Worm (Caenorhabditis elegans) whole organism, late embryonic: ENCODE measurements around the gene C31E10.5.

Source experiments
- C08G9.2 ChIP-seq: sonication (generic microtip); optimal IDR thresholded peaks from 2 replicates; lab custom pipeline; 2016; ENCODE audit warnings: mild to moderate bottlenecking, missing genetic modification characterization, moderate library complexity, missing compliant biosample characterization
- K02D7.2 ChIP-seq: sonication (generic microtip); optimal IDR thresholded peaks from 2 replicates; lab custom pipeline; 2017; ENCODE audit warnings: mild to moderate bottlenecking, missing genetic modification characterization, missing compliant biosample characterization
- K09A11.1 ChIP-seq: sonication (generic microtip); optimal IDR thresholded peaks from 2 replicates; lab custom pipeline; 2017; ENCODE audit warnings: antibody characterized with exemption, mild to moderate bottlenecking, missing genetic modification characterization, missing compliant biosample characterization; ENCODE audit not compliant: insufficient read depth
- T23F11.4 ChIP-seq: fragments of 200-800 bp; sonication (Bioruptor generic); optimal IDR thresholded peaks from 2 replicates; lab custom pipeline; 2018; ENCODE audit warnings: mild to moderate bottlenecking, missing genetic modification characterization, missing compliant biosample characterization
- Y22D7AL.16 ChIP-seq: sonication (generic microtip); optimal IDR thresholded peaks from 2 replicates; lab custom pipeline; 2016; ENCODE audit warnings: missing genetic modification characterization, missing compliant biosample characterization
- ahr-1 ChIP-seq: sonication (generic microtip); optimal IDR thresholded peaks from 2 replicates; lab custom pipeline; 2016; ENCODE audit warnings: missing genetic modification characterization, missing compliant biosample characterization
- ceh-14 ChIP-seq: sonication (generic microtip); optimal IDR thresholded peaks from 2 replicates; lab custom pipeline; 2016; ENCODE audit warnings: missing genotype, missing genetic modification characterization, missing compliant biosample characterization
- ceh-18 ChIP-seq: sonication (generic microtip); optimal IDR thresholded peaks from 2 replicates; lab custom pipeline; 2016; ENCODE audit warnings: missing genetic modification characterization, missing compliant biosample characterization
- ceh-19 ChIP-seq: fragments of 200-800 bp; sonication (Bioruptor generic); optimal IDR thresholded peaks from 2 replicates; lab custom pipeline; 2018; ENCODE audit warnings: mild to moderate bottlenecking, missing genetic modification characterization, missing compliant biosample characterization
- ceh-2 ChIP-seq: sonication (generic microtip); optimal IDR thresholded peaks from 2 replicates; lab custom pipeline; 2016; ENCODE audit warnings: missing genotype, missing genetic modification characterization, missing compliant biosample characterization
- ceh-24 ChIP-seq: sonication (generic microtip); optimal IDR thresholded peaks from 2 replicates; lab custom pipeline; 2016; ENCODE audit warnings: mild to moderate bottlenecking, missing genetic modification characterization, missing compliant biosample characterization
- ceh-30 ChIP-seq: fragments of 150-350 bp; optimal IDR thresholded peaks from 2 replicates; lab custom pipeline; 2014; ENCODE audit warnings: missing biosample characterization, missing genetic modification characterization
- ceh-31 ChIP-seq: sonication (generic microtip); optimal IDR thresholded peaks from 2 replicates; lab custom pipeline; 2016; ENCODE audit warnings: missing genetic modification characterization, missing compliant biosample characterization
- ceh-34 ChIP-seq: sonication (generic microtip); optimal IDR thresholded peaks from 2 replicates; lab custom pipeline; 2016; ENCODE audit warnings: mild to moderate bottlenecking, missing genetic modification characterization, missing compliant biosample characterization
- ceh-48 ChIP-seq: sonication (generic microtip); optimal IDR thresholded peaks from 2 replicates; lab custom pipeline; 2016; ENCODE audit warnings: missing genetic modification characterization, inconsistent platforms, missing compliant biosample characterization
- ceh-9 ChIP-seq: sonication (generic microtip); optimal IDR thresholded peaks from 2 replicates; lab custom pipeline; 2016; ENCODE audit warnings: mild to moderate bottlenecking, missing genetic modification characterization, inconsistent platforms, missing compliant biosample characterization
- dmd-4 ChIP-seq: sonication (generic microtip); optimal IDR thresholded peaks from 2 replicates; lab custom pipeline; 2016; ENCODE audit warnings: borderline replicate concordance, missing genetic modification characterization, missing compliant biosample characterization
- dve-1 ChIP-seq: sonication (generic microtip); optimal IDR thresholded peaks from 2 replicates; lab custom pipeline; 2017; ENCODE audit warnings: antibody characterized with exemption, mild to moderate bottlenecking, missing genetic modification characterization, missing compliant biosample characterization
- elt-2 ChIP-seq: sonication (generic microtip); optimal IDR thresholded peaks from 2 replicates; lab custom pipeline; 2016; ENCODE audit warnings: missing genetic modification reagents, missing genetic modification characterization, missing compliant biosample characterization
- elt-4 ChIP-seq: sonication (generic microtip); optimal IDR thresholded peaks from 2 replicates; lab custom pipeline; 2016; ENCODE audit warnings: missing genetic modification characterization, missing compliant biosample characterization
- fax-1 ChIP-seq: sonication (generic microtip); optimal IDR thresholded peaks from 2 replicates; lab custom pipeline; 2016; ENCODE audit warnings: missing genotype, missing genetic modification characterization, missing compliant biosample characterization
- fkh-10 ChIP-seq: fragments of 150-350 bp; optimal IDR thresholded peaks from 2 replicates; lab custom pipeline; 2014; ENCODE audit warnings: missing biosample characterization, missing genetic modification reagents, missing genetic modification characterization
- fkh-6 ChIP-seq: sonication (generic microtip); optimal IDR thresholded peaks from 2 replicates; lab custom pipeline; 2016; ENCODE audit warnings: missing genetic modification characterization, missing compliant biosample characterization
- hlh-15 ChIP-seq: sonication (generic microtip); optimal IDR thresholded peaks from 2 replicates; lab custom pipeline; 2016; ENCODE audit warnings: missing genetic modification characterization, missing compliant biosample characterization
- lim-6 ChIP-seq: sonication (generic microtip); optimal IDR thresholded peaks from 2 replicates; lab custom pipeline; 2016; ENCODE audit warnings: missing genetic modification characterization, missing compliant biosample characterization
- madf-2 ChIP-seq: sonication (generic microtip); optimal IDR thresholded peaks from 2 replicates; lab custom pipeline; 2017; ENCODE audit warnings: missing genetic modification characterization, missing compliant biosample characterization
- mec-3 ChIP-seq: sonication (generic microtip); optimal IDR thresholded peaks from 2 replicates; lab custom pipeline; 2016; ENCODE audit warnings: borderline replicate concordance, missing genetic modification characterization, missing compliant biosample characterization
- nfya-1 ChIP-seq: sonication (generic microtip); optimal IDR thresholded peaks from 2 replicates; lab custom pipeline; 2017; ENCODE audit warnings: missing genetic modification characterization, mild to moderate bottlenecking, missing compliant biosample characterization, antibody characterized with exemption, moderate library complexity
- nhr-232 ChIP-seq: sonication (generic microtip); optimal IDR thresholded peaks from 2 replicates; lab custom pipeline; 2016; ENCODE audit warnings: missing genetic modification characterization, missing compliant biosample characterization
- odd-2 ChIP-seq: sonication (generic microtip); optimal IDR thresholded peaks from 2 replicates; lab custom pipeline; 2017; ENCODE audit warnings: antibody characterized with exemption, mild to moderate bottlenecking, missing genetic modification characterization, missing compliant biosample characterization
- pag-3 ChIP-seq: sonication (generic microtip); optimal IDR thresholded peaks from 2 replicates; lab custom pipeline; 2016; ENCODE audit warnings: missing compliant biosample characterization, missing genetic modification characterization, borderline replicate concordance
- pat-9 ChIP-seq: fragments of 200-800 bp; sonication (Bioruptor generic); optimal IDR thresholded peaks from 2 replicates; lab custom pipeline; 2018; ENCODE audit warnings: mild to moderate bottlenecking, missing genetic modification characterization, moderate library complexity, missing compliant biosample characterization
- pax-1 ChIP-seq: fragments of 150-350 bp; optimal IDR thresholded peaks from 2 replicates; lab custom pipeline; 2014; ENCODE audit warnings: missing biosample characterization, missing genetic modification characterization
- pha-2 ChIP-seq: sonication (generic microtip); optimal IDR thresholded peaks from 2 replicates; lab custom pipeline; 2017; ENCODE audit warnings: mild to moderate bottlenecking, missing genetic modification characterization, missing compliant biosample characterization
- pha-4 ChIP-seq: fragments of 150-350 bp; optimal IDR thresholded peaks from 2 replicates; lab custom pipeline; 2018; ENCODE audit warnings: missing biosample characterization, missing genetic modification reagents, missing genetic modification characterization
- ref-2 ChIP-seq: sonication (generic microtip); optimal IDR thresholded peaks from 2 replicates; lab custom pipeline; 2016; ENCODE audit warnings: missing genetic modification characterization, missing compliant biosample characterization
- sdc-2 ChIP-seq: sonication (generic microtip); optimal IDR thresholded peaks from 2 replicates; lab custom pipeline; 2016; ENCODE audit warnings: missing genotype, missing genetic modification characterization, missing compliant biosample characterization
- sox-4 ChIP-seq: sonication (generic microtip); optimal IDR thresholded peaks from 2 replicates; lab custom pipeline; 2017; ENCODE audit warnings: mild to moderate bottlenecking, missing genetic modification characterization, inconsistent platforms, missing compliant biosample characterization
- syd-9 ChIP-seq: sonication (generic microtip); optimal IDR thresholded peaks from 2 replicates; lab custom pipeline; 2016; ENCODE audit warnings: mild to moderate bottlenecking, missing genetic modification characterization, moderate library complexity, missing compliant biosample characterization
- tbx-2 ChIP-seq: sonication (generic microtip); optimal IDR thresholded peaks from 2 replicates; lab custom pipeline; 2016; ENCODE audit warnings: missing genetic modification characterization, missing compliant biosample characterization
- unc-3 ChIP-seq, 2 experiments: fragments of 200-800 bp in 1 of 2; sonication (Bioruptor generic) in 1 of 2; sonication (generic microtip) in 1 of 2; conservative IDR thresholded peaks in 1 of 2; optimal IDR thresholded peaks in 1 of 2; 2 replicates each; pipeline versions ENCODE4 v1.3.6 to Lab custom; 2016 to 2022; ENCODE audit warnings: missing compliant biosample characterization in 2 of 2, missing genetic modification characterization in 2 of 2, missing genetic modification reagents in 1 of 2
- unc-55 ChIP-seq: sonication (generic microtip); optimal IDR thresholded peaks from 2 replicates; lab custom pipeline; 2017; ENCODE audit warnings: missing biosample characterization, missing genetic modification reagents, missing genetic modification characterization
- unc-86 ChIP-seq: sonication (generic microtip); optimal IDR thresholded peaks from 2 replicates; lab custom pipeline; 2016; ENCODE audit warnings: missing genetic modification characterization, missing compliant biosample characterization

The C31E10.5 gene

ce11 chrX:14026893-14027292 is 31.3 kb upstream of the C31E10.5 start (continued):
- TF ChIP-seq unc-3 (GFP tag; conservative IDR thresholded peaks at IDR 0.05; lab: Robert Waterston, UW), result no peak
- TF ChIP-seq unc-3 (tag; optimal IDR thresholded peaks at IDR 0.05; lab: Kevin White, UChicago), result no peak
- TF ChIP-seq ceh-14 (tag; lab: Kevin White, UChicago), result no peak
- peak; percentile 78 for TF ChIP-seq ref-2 (tag; lab: Kevin White, UChicago)
- TF ChIP-seq K09A11.1 (tag; lab: Kevin White, UChicago), result no peak
- TF ChIP-seq ceh-2 (tag; lab: Kevin White, UChicago), result peak; percentile 6
- TF ChIP-seq ceh-34 (tag; lab: Kevin White, UChicago), result peak; percentile 23
- TF ChIP-seq ceh-9 (tag; lab: Kevin White, UChicago), result no peak
- TF ChIP-seq pag-3 (tag; lab: Kevin White, UChicago), result no peak
- no peak for TF ChIP-seq hlh-15
- TF ChIP-seq unc-86 (tag; lab: Kevin White, UChicago), result no peak
- no peak for TF ChIP-seq dmd-4 (tag; lab: Kevin White, UChicago)
- peak; percentile 14 for TF ChIP-seq tbx-2 (tag; lab: Kevin White, UChicago)
- no peak for TF ChIP-seq nhr-232 (tag; lab: Kevin White, UChicago)
- no peak for TF ChIP-seq C08G9.2
- TF ChIP-seq, all 69 proteins: peak for 11

- TF ChIP-seq ceh-2 (tag; lab: Kevin White, UChicago), result no peak
- TF ChIP-seq dve-1 (tag; lab: Kevin White, UChicago), result no peak
- TF ChIP-seq madf-2 (tag; lab: Kevin White, UChicago), result no peak
- TF ChIP-seq unc-55 (GFP tag; lab: Kevin White, UChicago), result peak; percentile 81
- TF ChIP-seq mec-3, result no peak
- no peak for TF ChIP-seq lim-6
- peak; percentile 4 for TF ChIP-seq ceh-34 (tag; lab: Kevin White, UChicago)
These were observed 28.8 kb upstream of the C31E10.5 start for ce11 chrX:14024400-14024953.

ce11 chrX:14020290-14020689 is 24.7 kb upstream of the C31E10.5 start, which contains the start of gene C04C11.1:
C04C11.1 (plus strand) TSS chrX:14020590.
- no peak for TF ChIP-seq ahr-1 (tag; lab: Kevin White, UChicago)
- TF ChIP-seq dve-1 (tag; lab: Kevin White, UChicago), result no peak
- TF ChIP-seq pha-2 (tag; lab: Kevin White, UChicago), result no peak
- TF ChIP-seq K09A11.1 (tag; lab: Kevin White, UChicago), result no peak
- no peak for TF ChIP-seq K02D7.2 (tag; lab: Kevin White, UChicago)
- TF ChIP-seq pha-4 (tag; lab: Kevin White, UChicago), result no peak
- TF ChIP-seq fax-1, result no peak
- TF ChIP-seq sdc-2, result no peak
- no peak for TF ChIP-seq elt-2 (tag; lab: Kevin White, UChicago)
- no peak for TF ChIP-seq nhr-232 (tag; lab: Kevin White, UChicago)
- no peak for TF ChIP-seq fkh-10 (GFP tag; lab: Kevin White, UChicago)
- no peak for TF ChIP-seq ceh-18 (tag; lab: Kevin White, UChicago)
- TF ChIP-seq ceh-24, result no peak
- no peak for TF ChIP-seq lim-6
- no peak for TF ChIP-seq tbx-2 (tag; lab: Kevin White, UChicago)
- TF ChIP-seq pat-9 (tag; lab: Kevin White, UChicago), result no peak
- TF ChIP-seq ref-2 (tag; lab: Kevin White, UChicago), result no peak
- no peak for TF ChIP-seq madf-2 (tag; lab: Kevin White, UChicago)
- TF ChIP-seq ceh-48 (tag; lab: Kevin White, UChicago), result no peak
- no peak for TF ChIP-seq ceh-19 (GFP tag; lab: Kevin White, UChicago)

ce11 chrX:14016698-14017097 is 21.1 kb upstream of the C31E10.5 start:
- TF ChIP-seq pat-9 (tag; lab: Kevin White, UChicago) (peak; percentile 9), sdc-2 (peak; percentile 56), Y22D7AL.16 (tag; lab: Kevin White, UChicago) (no peak), unc-55 (GFP tag; lab: Kevin White, UChicago) (peak; percentile 99), nfya-1 (tag; lab: Kevin White, UChicago) (peak; percentile 84), fax-1 (peak; percentile 25), hlh-15 (no peak), ceh-30 (tag; lab: Kevin White, UChicago) (no peak), pha-2 (tag; lab: Kevin White, UChicago) (no peak), ceh-48 (tag; lab: Kevin White, UChicago) (no peak), elt-4 (tag; lab: Kevin White, UChicago) (no peak), fkh-6 (tag; lab: Kevin White, UChicago) (no peak), ceh-19 (GFP tag; lab: Kevin White, UChicago) (peak; percentile 9), ceh-34 (tag; lab: Kevin White, UChicago) (peak; percentile 67), elt-2 (tag; lab: Kevin White, UChicago) (no peak), odd-2 (no peak), syd-9 (peak; percentile 34), T23F11.4 (no peak), sox-4 (tag; lab: Kevin White, UChicago) (no peak), pax-1 (tag; lab: Kevin White, UChicago) (no peak), ceh-31 (tag; lab: Kevin White, UChicago) (peak; percentile 80)
